Worm (Caenorhabditis elegans): ENCODE measurements around the gene best-24.

The best-24 gene

DNA sequence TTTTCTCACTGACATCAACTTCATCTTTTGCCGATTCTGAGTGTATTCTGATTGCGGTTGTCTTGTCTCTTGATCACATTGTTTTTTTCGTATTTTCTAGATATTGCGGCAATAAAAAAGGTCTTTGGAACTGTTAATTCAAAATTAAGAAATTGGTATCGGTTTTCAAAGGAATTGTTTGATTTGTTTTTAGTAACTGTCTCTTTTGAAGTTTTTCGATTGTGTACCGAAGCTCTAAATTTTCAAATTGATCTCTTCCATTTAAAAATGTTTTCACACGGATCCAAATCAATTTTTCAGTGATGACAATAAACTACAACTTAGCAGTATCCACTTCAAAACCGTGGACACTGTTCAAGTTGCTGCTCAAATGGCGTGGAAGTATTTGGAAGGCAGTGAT, at the start of gene best-24:
TSS of gene best-24 (plus strand) at position 301 of the 400 bp plus-strand sequence.
- TF ChIP-seq fos-1 (tag; optimal IDR thresholded peaks at IDR 0.05), result no peak
- no peak for TF ChIP-seq gmeb-1 (tag; optimal IDR thresholded peaks at IDR 0.05)
- TF ChIP-seq nhr-12 (tag; optimal IDR thresholded peaks at IDR 0.05), result no peak
- TF ChIP-seq sem-4 (tag; optimal IDR thresholded peaks at IDR 0.05), result no peak
- TF ChIP-seq unc-55 (GFP tag; optimal IDR thresholded peaks at IDR 0.05), result no peak

DNA sequence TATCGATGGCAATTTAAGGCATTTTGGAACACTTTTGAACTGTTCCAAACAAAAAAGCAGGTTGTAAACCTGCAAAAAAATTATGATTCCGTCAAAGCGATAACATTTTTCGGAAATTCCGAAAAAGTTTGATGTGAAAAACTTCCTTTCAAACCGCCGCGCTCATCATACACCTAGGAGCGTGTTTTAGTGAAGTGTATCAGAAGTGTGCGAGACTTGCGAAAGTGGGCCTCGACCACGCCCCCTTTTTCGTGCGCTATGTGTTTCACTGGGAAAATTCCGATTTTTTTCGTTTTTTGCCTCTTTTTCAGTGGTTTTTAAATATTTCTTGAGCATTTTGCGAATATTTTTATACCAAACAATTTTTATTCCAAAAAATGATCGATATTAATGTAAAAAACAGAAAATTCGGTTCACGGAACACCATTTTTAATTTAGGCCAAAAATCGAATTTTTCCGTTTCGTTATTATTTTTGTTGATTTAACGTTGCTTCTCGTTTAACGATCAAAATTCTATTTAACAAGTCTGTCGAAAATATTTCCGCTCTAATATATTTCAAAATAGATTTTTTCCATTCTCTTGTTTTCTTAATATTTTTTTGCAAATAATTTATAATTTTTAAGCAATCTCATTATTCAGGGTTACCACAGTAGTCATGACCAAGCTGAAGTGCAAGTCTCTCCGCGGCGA, 46.2 kb upstream of the best-24 start, which contains the start of gene rpl-35:
TSS of gene rpl-35 (plus strand) at position 641 of the 691 bp plus-strand sequence.
- TF ChIP-seq lin-39 (tag; optimal IDR thresholded peaks at IDR 0.05) (peak; percentile 90), unc-55 (GFP tag; optimal IDR thresholded peaks at IDR 0.05) (peak; percentile 100), egl-27 (tag; optimal IDR thresholded peaks at IDR 0.05) (peak; percentile 99), nhr-23 (tag; optimal IDR thresholded peaks at IDR 0.05) (peak; percentile 15), ceh-82 (tag; optimal IDR thresholded peaks at IDR 0.05) (peak; percentile 98), ztf-4 (tag; optimal IDR thresholded peaks at IDR 0.05) (peak; percentile 100), skn-1 (tag; optimal IDR thresholded peaks at IDR 0.05) (peak; percentile 98), dmd-4 (tag; optimal IDR thresholded peaks at IDR 0.05) (peak; percentile 71), lsy-2 (tag; optimal IDR thresholded peaks at IDR 0.05) (peak; percentile 98 to 99), sma-9 (GFP tag; optimal IDR thresholded peaks at IDR 0.05) (peak; percentile 99), sma-9 (tag; optimal IDR thresholded peaks at IDR 0.05) (peak; percentile 16), nhr-237 (tag; optimal IDR thresholded peaks at IDR 0.05) (peak; percentile 94), blmp-1 (tag; optimal IDR thresholded peaks at IDR 0.05; ENCODE audit: insufficient read depth) (peak; percentile 97), nhr-25 (tag; optimal IDR thresholded peaks at IDR 0.05) (peak; percentile 100), lin-13 (GFP tag; optimal IDR thresholded peaks at IDR 0.05) (peak; percentile 99), sem-4 (tag; optimal IDR thresholded peaks at IDR 0.05) (peak; percentile 100), nhr-12 (tag; optimal IDR thresholded peaks at IDR 0.05) (peak; percentile 72), ztf-11 (tag; optimal IDR thresholded peaks at IDR 0.05) (peak; percentile 76), nhr-21 (tag; optimal IDR thresholded peaks at IDR 0.05) (peak; percentile 100), nhr-11 (tag; optimal IDR thresholded peaks at IDR 0.05) (peak; percentile 82), fos-1 (tag; optimal IDR thresholded peaks at IDR 0.05) (peak; percentile 99), mdl-1 (tag; optimal IDR thresholded peaks at IDR 0.05) (peak; percentile 51 to 96), unc-39 (tag; optimal IDR thresholded peaks at IDR 0.05) (peak; percentile 20), ztf-1 (GFP tag; conservative IDR thresholded peaks at IDR 0.05) (0 out of 2 replicates have a peak, but pooled peaks have one; percentile 86), ama-1 (optimal IDR thresholded peaks at IDR 0.05) (peak; percentile 93), nhr-77 (tag; optimal IDR thresholded peaks at IDR 0.05) (peak; percentile 94), aly-2 (tag; optimal IDR thresholded peaks at IDR 0.05) (no peak), snpc-4 (tag; optimal IDR thresholded peaks at IDR 0.05) (peak; percentile 93), nhr-10 (tag; optimal IDR thresholded peaks at IDR 0.05) (peak; percentile 94), gmeb-1 (tag; optimal IDR thresholded peaks at IDR 0.05) (peak; percentile 100), C34F6.9 (tag; optimal IDR thresholded peaks at IDR 0.05) (peak; percentile 100), R02D3.7 (tag; optimal IDR thresholded peaks at IDR 0.05) (peak; percentile 88), elt-1 (tag; optimal IDR thresholded peaks at IDR 0.05) (peak; percentile 69), mab-5 (tag; optimal IDR thresholded peaks at IDR 0.05) (peak; percentile 98), F13H6.1 (tag; optimal IDR thresholded peaks at IDR 0.05) (peak; percentile 100), ZK546.5 (tag; optimal IDR thresholded peaks at IDR 0.05) (peak; percentile 94), crh-2 (tag; optimal IDR thresholded peaks at IDR 0.05) (peak; percentile 100), nhr-129 (tag; optimal IDR thresholded peaks at IDR 0.05) (peak; percentile 99), mbf-1 (tag; optimal IDR thresholded peaks at IDR 0.05) (peak; percentile 66), zag-1 (tag; optimal IDR thresholded peaks at IDR 0.05) (peak; percentile 99), lin-11 (tag; optimal IDR thresholded peaks at IDR 0.05) (peak; percentile 100), unc-62 (GFP tag; optimal IDR thresholded peaks at IDR 0.05) (peak; percentile 96), sma-3 (GFP tag; optimal IDR thresholded peaks at IDR 0.05) (peak; percentile 100), peb-1 (tag; optimal IDR thresholded peaks at IDR 0.05) (peak; percentile 52), ceh-16 (tag; optimal IDR thresholded peaks at IDR 0.05) (peak; percentile 100), Y55F3AM.14 (GFP tag; optimal IDR thresholded peaks at IDR 0.05) (peak; percentile 99), alr-1 (tag; optimal IDR thresholded peaks at IDR 0.05) (no peak), nhr-6 (tag; optimal IDR thresholded peaks at IDR 0.05) (peak; percentile 100), elt-3 (tag; optimal IDR thresholded peaks at IDR 0.05) (no peak)

Measured in whole organism, L2 larva.